1 fruit fly cellular context compared by ENCODE assay signal in genomic region chr3R:4747292-4747691, dm6.
TF ChIP-seq lines count a peak whose summit lies in the region.

No protein-coding gene starts in this region.

TF ChIP-seq in whole organism, prepupa, 60 proteins besides CTCF, POLR2A, EP300 and RAD21 (continued from another document):
- 0 out of 3 replicates have a peak, but pooled peaks have one; percentile 33 for TF ChIP-seq eg (GFP tag; IDR thresholded peaks at IDR 0.05; lab: Robert Waterston, UW)
- TF ChIP-seq salr (GFP tag; optimal IDR thresholded peaks at IDR 0.05; lab: Kevin White, UChicago): no peak
- no peak for TF ChIP-seq Hr38 (GFP tag; optimal IDR thresholded peaks at IDR 0.05; lab: Kevin White, UChicago)
- TF ChIP-seq CG10631 (GFP tag; optimal IDR thresholded peaks at IDR 0.05; lab: Kevin White, UChicago): peak; percentile 22
- no peak for TF ChIP-seq CG6792 (GFP tag; optimal IDR thresholded peaks at IDR 0.05; lab: Kevin White, UChicago)
- no peak for TF ChIP-seq spab (GFP tag; optimal IDR thresholded peaks at IDR 0.05; lab: Kevin White, UChicago)
- TF ChIP-seq CG6808 (GFP tag; optimal IDR thresholded peaks at IDR 0.05; lab: Kevin White, UChicago): peak; percentile 11
- no peak for TF ChIP-seq fd85E (GFP tag; optimal IDR thresholded peaks at IDR 0.05; lab: Kevin White, UChicago)
- TF ChIP-seq CG9139 (GFP tag; optimal IDR thresholded peaks at IDR 0.05; lab: Kevin White, UChicago): no peak
- TF ChIP-seq CG15336 (GFP tag; IDR thresholded peaks at IDR 0.05; lab: Robert Waterston, UW): peak; percentile 47; the same call in 1 of the 2 replicates
- no peak for TF ChIP-seq CG6854 (GFP tag; optimal IDR thresholded peaks at IDR 0.05; lab: Kevin White, UChicago)
- no peak for TF ChIP-seq svp (GFP tag; lab: Kevin White, UChicago)
- TF ChIP-seq dsx (GFP tag; optimal IDR thresholded peaks at IDR 0.05; lab: Kevin White, UChicago; ENCODE audit: poor library complexity, severe bottlenecking): peak; percentile 30
- TF ChIP-seq CG10669 (GFP tag; optimal IDR thresholded peaks at IDR 0.05; lab: Kevin White, UChicago): peak; percentile 47
- no peak for TF ChIP-seq CG31627 (GFP tag; optimal IDR thresholded peaks at IDR 0.05; lab: Kevin White, UChicago)
- no peak for TF ChIP-seq CG16779 (tag; optimal IDR thresholded peaks at IDR 0.05; lab: Kevin White, UChicago)
- no peak for TF ChIP-seq fd59A (GFP tag; optimal IDR thresholded peaks at IDR 0.05; lab: Kevin White, UChicago)
- no peak for TF ChIP-seq Sox15 (GFP tag; optimal IDR thresholded peaks at IDR 0.05; lab: Kevin White, UChicago)
- no peak for TF ChIP-seq vri (GFP tag; optimal IDR thresholded peaks at IDR 0.05; lab: Kevin White, UChicago)
